Worm (Caenorhabditis elegans): ENCODE measurements around the gene bbs-8.

DNA sequence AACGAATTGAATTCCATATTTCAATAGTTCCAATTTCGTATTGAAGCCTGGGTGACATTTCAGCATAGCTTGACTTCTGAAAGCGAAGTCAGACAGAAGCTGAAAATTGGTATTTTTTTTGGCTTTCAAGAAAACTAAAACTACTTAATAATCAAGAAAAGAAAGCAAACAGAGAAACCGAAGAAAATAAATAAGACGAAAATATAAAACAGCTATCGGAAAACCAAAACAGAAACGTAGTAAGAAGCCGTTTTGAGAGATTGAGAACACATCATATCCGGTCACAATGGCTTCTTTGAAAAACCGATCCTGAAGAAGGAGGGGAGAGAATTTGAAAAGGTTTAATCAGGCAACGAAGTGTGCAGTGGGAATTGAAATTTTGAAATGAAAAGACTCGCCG, 46.6 kb downstream of the bbs-8 start, which contains the start of gene srg-30:
- TF ChIP-seq ZK546.5 (tag; optimal IDR thresholded peaks at IDR 0.05), result no peak
- TF ChIP-seq mdl-1 (tag; optimal IDR thresholded peaks at IDR 0.05), result no peak
- TF ChIP-seq nhr-28 (tag; optimal IDR thresholded peaks at IDR 0.05), result no peak
- TF ChIP-seq eor-1 (tag; optimal IDR thresholded peaks at IDR 0.05), result no peak
- TF ChIP-seq lin-15B (tag; optimal IDR thresholded peaks at IDR 0.05), result no peak
- TF ChIP-seq R02D3.7 (tag; optimal IDR thresholded peaks at IDR 0.05), result no peak
- no peak for TF ChIP-seq nhr-76 (tag; optimal IDR thresholded peaks at IDR 0.05)
- no peak for TF ChIP-seq egl-27 (tag; optimal IDR thresholded peaks at IDR 0.05)
- TF ChIP-seq pqm-1 (tag; optimal IDR thresholded peaks at IDR 0.05), result no peak
- TF ChIP-seq ama-1 (optimal IDR thresholded peaks at IDR 0.05), result no peak
- no peak for TF ChIP-seq skn-1 (tag; optimal IDR thresholded peaks at IDR 0.05)
- no peak for TF ChIP-seq lsy-12 (tag; optimal IDR thresholded peaks at IDR 0.05)
- no peak for TF ChIP-seq nhr-25 (tag; optimal IDR thresholded peaks at IDR 0.05)

Data from whole organism, L3 larva.